Fruit fly (Drosophila melanogaster) whole organism, embryonic: ENCODE results near the gene cv-c.
A peak's percentile ranks its signal among the peaks of the same experiment; 100 is the strongest.

Experiments used
- Antp ChIP-seq: fragments of 200-800 bp; sonication (Bioruptor generic); optimal IDR thresholded peaks from 3 replicates; lab custom pipeline; 2016; ENCODE audit warnings: missing biosample characterization, missing genetic modification characterization
- Asciz ChIP-seq: fragments of 200-800 bp; sonication (Bioruptor generic); optimal IDR thresholded peaks from 2 replicates; lab custom pipeline; 2017; ENCODE audit warnings: missing biosample characterization, mild to moderate bottlenecking, missing genetic modification characterization, missing genetic modification reagents
- Bteb2 ChIP-seq: fragments of 200-800 bp; sonication (Bioruptor generic); optimal IDR thresholded peaks from 2 replicates; lab custom pipeline; 2016; ENCODE audit warnings: missing biosample characterization, missing genetic modification characterization
- CG10147 ChIP-seq: fragments of 200-800 bp; sonication (Bioruptor generic); optimal IDR thresholded peaks from 2 replicates; lab custom pipeline; 2019; ENCODE audit warnings: missing biosample characterization, mild to moderate bottlenecking, missing genetic modification characterization, moderate library complexity
- CG10565 ChIP-seq: fragments of 200-800 bp; sonication (Bioruptor generic); optimal IDR thresholded peaks from 3 replicates; lab custom pipeline; 2016; ENCODE audit warnings: missing biosample characterization, mild to moderate bottlenecking, missing genetic modification characterization
- CG11560 ChIP-seq: fragments of 200-800 bp; sonication (Bioruptor generic); IDR thresholded peaks from 3 replicates; pipeline ENCODE4 v1.3.6; 2022; ENCODE audit warnings: missing biosample characterization, missing genetic modification characterization
- CG12391 ChIP-seq: fragments of 200-800 bp; sonication (Bioruptor generic); optimal IDR thresholded peaks from 3 replicates; lab custom pipeline; 2018; ENCODE audit warnings: missing biosample characterization, mild to moderate bottlenecking, missing genetic modification characterization, moderate library complexity
- CG13296 ChIP-seq: fragments of 200-800 bp; sonication (Bioruptor generic); optimal IDR thresholded peaks from 3 replicates; lab custom pipeline; 2018; ENCODE audit warnings: missing biosample characterization, mild to moderate bottlenecking, missing genetic modification characterization
- CG1602 ChIP-seq: fragments of 200-800 bp; sonication (Bioruptor generic); optimal IDR thresholded peaks from 3 replicates; lab custom pipeline; 2016; ENCODE audit warnings: missing biosample characterization, missing genetic modification characterization
- CG17359 ChIP-seq: fragments of 200-800 bp; sonication (Bioruptor generic); optimal IDR thresholded peaks from 3 replicates; lab custom pipeline; 2018; ENCODE audit warnings: missing biosample characterization, mild to moderate bottlenecking, missing genetic modification characterization, moderate library complexity
- CG17802 ChIP-seq: fragments of 200-800 bp; sonication (Bioruptor generic); optimal IDR thresholded peaks from 2 replicates; lab custom pipeline; 2018; ENCODE audit warnings: missing biosample characterization, mild to moderate bottlenecking, missing genetic modification characterization, moderate library complexity
- CG2202 ChIP-seq: fragments of 200-800 bp; sonication (Bioruptor generic); optimal IDR thresholded peaks from 2 replicates; lab custom pipeline; 2018; ENCODE audit warnings: missing biosample characterization, mild to moderate bottlenecking, missing genetic modification characterization
- CG30403 ChIP-seq: fragments of 200-800 bp; sonication (Bioruptor generic); optimal IDR thresholded peaks from 3 replicates; lab custom pipeline; 2016; ENCODE audit warnings: missing biosample characterization, missing genetic modification characterization
- CG31365 ChIP-seq: fragments of 200-800 bp; sonication (Bioruptor generic); optimal IDR thresholded peaks from 2 replicates; lab custom pipeline; 2018; ENCODE audit warnings: missing biosample characterization, mild to moderate bottlenecking, missing genetic modification characterization
- CG32772 ChIP-seq: fragments of 200-800 bp; sonication (Bioruptor generic); IDR thresholded peaks from 2 replicates; pipeline ENCODE4 v1.3.6; 2022; ENCODE audit warnings: missing biosample characterization, missing genetic modification characterization
- CG34422 ChIP-seq: fragments of 200-800 bp; sonication (Bioruptor generic); IDR thresholded peaks from 3 replicates; pipeline ENCODE4 v1.3.6; 2022; ENCODE audit warnings: missing biosample characterization, missing genetic modification characterization
- CG3726 ChIP-seq: fragments of 200-800 bp; sonication (Bioruptor generic); IDR thresholded peaks from 3 replicates; pipeline ENCODE4, ENCODE4 v1.3.6; 2022; ENCODE audit warnings: missing biosample characterization, missing genetic modification characterization
- CG5245 ChIP-seq: fragments of 200-800 bp; sonication (Bioruptor generic); optimal IDR thresholded peaks from 3 replicates; lab custom pipeline; 2016; ENCODE audit warnings: missing biosample characterization, missing genetic modification characterization
- CG6683 ChIP-seq: fragments of 200-800 bp; sonication (Bioruptor generic); optimal IDR thresholded peaks from 2 replicates; lab custom pipeline; 2017; ENCODE audit warnings: missing biosample characterization, mild to moderate bottlenecking, missing genetic modification characterization, missing genetic modification reagents
- CG7357 ChIP-seq: fragments of 200-800 bp; sonication (Bioruptor generic); IDR thresholded peaks from 3 replicates; pipeline ENCODE4 v1.3.6; 2022; ENCODE audit warnings: missing biosample characterization, missing genetic modification characterization
- CG7963 ChIP-seq: fragments of 200-800 bp; sonication (Bioruptor generic); IDR thresholded peaks from 3 replicates; pipeline ENCODE4 v1.3.6; 2022; ENCODE audit warnings: missing biosample characterization, missing genetic modification characterization; ENCODE audit not compliant: partially characterized antibody
- CG8089 ChIP-seq: fragments of 200-800 bp; sonication (Bioruptor generic); optimal IDR thresholded peaks from 3 replicates; lab custom pipeline; 2016; ENCODE audit warnings: missing biosample characterization, missing genetic modification characterization
- H15 ChIP-seq: fragments of 200-800 bp; sonication (Bioruptor generic); IDR thresholded peaks from 3 replicates; pipeline ENCODE4 v1.3.6; 2022; ENCODE audit warnings: missing biosample characterization, missing genetic modification characterization
- HHEX ChIP-seq: fragments of 200-800 bp; sonication (Bioruptor generic); optimal IDR thresholded peaks from 3 replicates; lab custom pipeline; 2017; ENCODE audit warnings: missing biosample characterization, mild to moderate bottlenecking, missing genetic modification characterization, missing genetic modification reagents
- Jarid2 ChIP-seq: fragments of 200-800 bp; sonication (Bioruptor generic); optimal IDR thresholded peaks from 3 replicates; lab custom pipeline; 2017; ENCODE audit warnings: mild to moderate bottlenecking, missing biosample characterization, missing genetic modification reagents, missing genetic modification characterization
- Med ChIP-seq: fragments of 200-800 bp; sonication (Bioruptor generic); peaks from one replicate; lab custom pipeline; 2016; ENCODE audit warnings: missing biosample characterization, missing genetic modification characterization, mild to moderate bottlenecking, inconsistent platforms, moderate library complexity
- Neu2 ChIP-seq: fragments of 200-800 bp; sonication (Bioruptor generic); optimal IDR thresholded peaks from 3 replicates; lab custom pipeline; 2016; ENCODE audit warnings: missing biosample characterization, missing genetic modification characterization, borderline replicate concordance
- Oaz ChIP-seq: fragments of 200-800 bp; sonication (Bioruptor generic); IDR thresholded peaks from 2 replicates; pipeline ENCODE4 v1.3.6; 2022; ENCODE audit warnings: missing biosample characterization, missing genetic modification characterization
- PHDP ChIP-seq: fragments of 200-800 bp; sonication (Bioruptor generic); optimal IDR thresholded peaks from 3 replicates; lab custom pipeline; 2018; ENCODE audit warnings: missing biosample characterization, mild to moderate bottlenecking, missing genetic modification characterization, moderate library complexity
- Scr ChIP-seq: fragments of 200-800 bp; sonication (Bioruptor generic); IDR thresholded peaks from 2 replicates; pipeline ENCODE4 v1.3.6; 2022; ENCODE audit warnings: missing biosample characterization, missing genetic modification characterization; ENCODE audit not compliant: partially characterized antibody
- Sox102F ChIP-seq: fragments of 200-800 bp; sonication (Bioruptor generic); optimal IDR thresholded peaks from 2 replicates; lab custom pipeline; 2018; ENCODE audit warnings: missing biosample characterization, mild to moderate bottlenecking, missing genetic modification characterization, moderate library complexity
- aop ChIP-seq: fragments of 200-800 bp; sonication (Bioruptor generic); IDR thresholded peaks from 2 replicates; pipeline ENCODE4 v1.3.6; 2022; ENCODE audit warnings: missing biosample characterization, missing genetic modification characterization
- croc ChIP-seq: fragments of 200-800 bp; sonication (Bioruptor generic); conservative IDR thresholded peaks from 3 replicates; pipeline ENCODE4 v1.3.6; 2022; ENCODE audit warnings: missing biosample characterization, missing genetic modification characterization
- dm ChIP-seq: fragments of 200-800 bp; sonication (Bioruptor generic); optimal IDR thresholded peaks from 3 replicates; lab custom pipeline; 2016; ENCODE audit warnings: missing biosample characterization, missing genetic modification characterization
- dysf ChIP-seq: fragments of 200-800 bp; sonication (Bioruptor generic); IDR thresholded peaks from 3 replicates; pipeline ENCODE4 v1.3.6; 2022; ENCODE audit warnings: missing biosample characterization, missing genetic modification characterization
- gsb ChIP-seq: fragments of 200-800 bp; sonication (Bioruptor generic); IDR thresholded peaks from 2 replicates; pipeline ENCODE4 v1.3.6; 2022; ENCODE audit warnings: missing biosample characterization, missing genetic modification characterization
- h ChIP-seq: fragments of >200 bp; optimal IDR thresholded peaks from 2 replicates; lab custom pipeline; 2017
- hbn ChIP-seq: fragments of 200-800 bp; sonication (Bioruptor generic); IDR thresholded peaks from 2 replicates; pipeline ENCODE4 v1.3.6; 2022; ENCODE audit warnings: missing biosample characterization, missing genetic modification characterization; ENCODE audit not compliant: partially characterized antibody
- kay ChIP-seq: fragments of 200-800 bp; sonication (Bioruptor generic); optimal IDR thresholded peaks from 2 replicates; lab custom pipeline; 2016; ENCODE audit warnings: missing biosample characterization, missing genetic modification characterization
- lov ChIP-seq, 2 experiments: fragments of 200-800 bp in 1 of 2; fragments of >200 bp in 1 of 2; sonication (Bioruptor generic) in 1 of 2; IDR thresholded peaks in 1 of 2; optimal IDR thresholded peaks in 1 of 2; 2 replicates in 1 of 2; 3 replicates in 1 of 2; pipeline versions ENCODE4 v1.3.6 to Lab custom; 2017 to 2022; ENCODE audit warnings: missing biosample characterization in 1 of 2, missing genetic modification characterization in 1 of 2
- pfk ChIP-seq: fragments of 200-800 bp; sonication (Bioruptor generic); optimal IDR thresholded peaks from 2 replicates; lab custom pipeline; 2018; ENCODE audit warnings: missing biosample characterization, mild to moderate bottlenecking, missing genetic modification characterization, moderate library complexity
- phol ChIP-seq: fragments of 200-800 bp; sonication (Bioruptor generic); optimal IDR thresholded peaks from 3 replicates; lab custom pipeline; 2018; ENCODE audit warnings: missing biosample characterization, mild to moderate bottlenecking, missing genetic modification characterization, moderate library complexity
- rib ChIP-seq: fragments of 200-800 bp; sonication (Bioruptor generic); IDR thresholded peaks from 2 replicates; pipeline ENCODE4 v1.3.6; 2022; ENCODE audit warnings: missing biosample characterization, missing genetic modification characterization
- run ChIP-seq: fragments of 200-800 bp; sonication (Bioruptor generic); optimal IDR thresholded peaks from 3 replicates; lab custom pipeline; 2018; ENCODE audit warnings: missing biosample characterization, mild to moderate bottlenecking, missing genetic modification characterization
- sens ChIP-seq: fragments of 200-800 bp; sonication (Bioruptor generic); peaks from one replicate; lab custom pipeline; 2016; ENCODE audit warnings: missing biosample characterization, missing genetic modification characterization
- slp2 ChIP-seq: fragments of 200-800 bp; sonication (Bioruptor generic); optimal IDR thresholded peaks from 2 replicates; lab custom pipeline; 2016; ENCODE audit warnings: missing biosample characterization, missing genetic modification characterization
- tna ChIP-seq: fragments of 200-800 bp; sonication (Bioruptor generic); IDR thresholded peaks from 2 replicates; pipeline ENCODE4 v1.3.6; 2022; ENCODE audit warnings: missing biosample characterization, missing genetic modification characterization; ENCODE audit not compliant: partially characterized antibody
- vnd ChIP-seq: fragments of 200-800 bp; sonication (Bioruptor generic); IDR thresholded peaks from 3 replicates; pipeline ENCODE4 v1.3.6; 2022; ENCODE audit warnings: missing biosample characterization, missing genetic modification characterization; ENCODE audit not compliant: partially characterized antibody

The cv-c gene

dm6 chr3R:14346838-14347745 lies 134.4 kb downstream of the cv-c start (continued):
- TF ChIP-seq CG5245 (GFP tag; lab: Kevin White, UChicago) = peak; percentile 30
- TF ChIP-seq CG12391 (tag; lab: Kevin White, UChicago) = peak; percentile 65
- TF ChIP-seq CG10147 = peak; percentile 63
- peak; percentile 60 for TF ChIP-seq CG6683 (GFP tag; lab: Kevin White, UChicago)
- TF ChIP-seq CG17359 (tag; lab: Kevin White, UChicago) = peak; percentile 66
- TF ChIP-seq CG34422 (GFP tag; lab: Robert Waterston, UW) = 0 out of 3 replicates have a peak, but pooled peaks have one; percentile 26
- TF ChIP-seq Sox102F = peak; percentile 70
- no peak for TF ChIP-seq Antp (GFP tag; lab: Kevin White, UChicago)
- peak; percentile 64 for TF ChIP-seq HHEX (GFP tag; lab: Kevin White, UChicago)
- TF ChIP-seq Oaz (GFP tag; lab: Robert Waterston, UW) = no peak
- no peak for TF ChIP-seq CG2202
- TF ChIP-seq run (tag; lab: Kevin White, UChicago) = peak; percentile 10
- no peak for TF ChIP-seq h
- peak; percentile 64 for TF ChIP-seq PHDP
- TF ChIP-seq CG3726 = no peak
- no peak for TF ChIP-seq CG7963 (GFP tag; lab: Robert Waterston, UW)
- no peak for TF ChIP-seq vnd
- peak; percentile 66 for TF ChIP-seq phol (tag; lab: Kevin White, UChicago)
- TF ChIP-seq lov (optimal IDR thresholded peaks at IDR 0.05; lab: Kevin White, UChicago) = no peak
- TF ChIP-seq lov (GFP tag; IDR thresholded peaks at IDR 0.05; lab: Robert Waterston, UW) = no peak
- peak; percentile 26 for TF ChIP-seq CG1602
- TF ChIP-seq CG17802 (tag; lab: Kevin White, UChicago) = no peak
- TF ChIP-seq Med = peak; percentile 80
- 0 out of 2 replicates have a peak, but pooled peaks have one; percentile 13 for TF ChIP-seq CG32772 (GFP tag; lab: Robert Waterston, UW)
- no peak; the same call in 2 of the 3 replicates for TF ChIP-seq CG7357
- TF ChIP-seq sens (GFP tag; lab: Kevin White, UChicago) = peak; percentile 83
- peak; percentile 23 for TF ChIP-seq kay
- no peak for TF ChIP-seq hbn
- TF ChIP-seq dm (GFP tag; lab: Kevin White, UChicago) = no peak
- no peak for TF ChIP-seq croc (GFP tag; lab: Robert Waterston, UW)
- TF ChIP-seq Scr (GFP tag; lab: Robert Waterston, UW) = no peak
- no peak for TF ChIP-seq CG8089 (GFP tag; lab: Kevin White, UChicago)
- no peak for TF ChIP-seq aop
- peak; percentile 16; the same call in 1 of the 2 replicates for TF ChIP-seq gsb
- TF ChIP-seq Bteb2 (GFP tag; lab: Kevin White, UChicago) = no peak
- no peak for TF ChIP-seq CG31365
- peak; percentile 62 for TF ChIP-seq CG30403
- peak; percentile 25 for TF ChIP-seq Jarid2 (GFP tag; lab: Kevin White, UChicago)
- no peak for TF ChIP-seq pfk (GFP tag; lab: Kevin White, UChicago)
- TF ChIP-seq H15 (GFP tag; lab: Robert Waterston, UW) = 0 out of 3 replicates have a peak, but pooled peaks have one; percentile 6
- TF ChIP-seq slp2 = no peak
- TF ChIP-seq Neu2 (GFP tag; lab: Kevin White, UChicago) = no peak
- no peak for TF ChIP-seq CG10565 (GFP tag; lab: Kevin White, UChicago)
- no peak for TF ChIP-seq rib
- peak; percentile 59 for TF ChIP-seq Asciz (GFP tag; lab: Kevin White, UChicago)
- peak; percentile 69 for TF ChIP-seq dysf (GFP tag; lab: Robert Waterston, UW)
- TF ChIP-seq tna (GFP tag; lab: Robert Waterston, UW) = no peak
- no peak for TF ChIP-seq CG11560 (tag; lab: Robert Waterston, UW)
- peak; percentile 28 for TF ChIP-seq CG13296 (GFP tag; lab: Kevin White, UChicago)
